Fruit fly (Drosophila melanogaster): Measurements from ENCODE around the gene CG8664.

CG8664 gene

DNA sequence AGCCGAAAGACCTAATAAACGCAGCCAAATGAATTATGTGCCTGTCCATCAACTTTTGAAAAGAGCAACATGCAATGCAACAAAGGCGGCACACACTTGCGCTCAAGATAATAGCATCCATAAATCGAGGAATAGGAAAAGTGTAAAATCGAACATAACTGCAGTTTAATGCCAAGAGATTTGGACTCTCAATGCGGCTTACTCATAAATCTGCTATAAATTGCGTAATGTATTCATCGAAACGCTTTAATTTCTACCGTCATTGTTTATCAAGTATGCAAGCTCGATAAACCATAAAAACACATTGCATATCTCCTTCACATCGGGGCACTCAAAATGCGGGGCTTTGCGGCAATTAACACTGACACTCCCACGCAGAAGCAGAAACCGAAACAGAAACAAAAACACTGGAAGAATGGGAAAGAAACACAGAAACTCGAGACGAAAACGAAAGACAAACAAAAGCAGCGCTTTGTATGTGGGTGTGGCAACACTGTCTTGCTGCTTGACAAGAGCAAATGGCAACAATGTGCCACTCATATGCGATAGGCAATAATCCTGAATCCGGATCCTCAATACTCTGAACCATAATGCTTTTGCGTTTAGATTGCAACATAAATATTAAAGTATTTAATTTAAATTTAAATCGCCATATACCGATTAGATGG is 15.5 kb upstream of the CG8664 start (continued):
- TF ChIP-seq CG14860 (GFP tag; IDR thresholded peaks at IDR 0.05; ENCODE audit: partially characterized antibody): no peak
- TF ChIP-seq zfh1 (GFP tag; IDR thresholded peaks at IDR 0.05): peak; percentile 58; the same call in 2 of the 3 replicates
- no peak for TF ChIP-seq gfzf (GFP tag; optimal IDR thresholded peaks at IDR 0.05)
- 0 out of 3 replicates have a peak, but pooled peaks have one; percentile 41 for TF ChIP-seq CG6791 (GFP tag; IDR thresholded peaks at IDR 0.05; ENCODE audit: partially characterized antibody)
- no peak for TF ChIP-seq z (GFP tag; IDR thresholded peaks at IDR 0.05)
- TF ChIP-seq oc (tag; optimal IDR thresholded peaks at IDR 0.05): peak; percentile 81
- no peak for TF ChIP-seq D19B (GFP tag; optimal IDR thresholded peaks at IDR 0.05)
- TF ChIP-seq CG2875 (GFP tag; optimal IDR thresholded peaks at IDR 0.05): peak; percentile 3
- peak; percentile 24; the same call in 1 of the 3 replicates for TF ChIP-seq row (GFP tag; IDR thresholded peaks at IDR 0.05)
- TF ChIP-seq CG17328 (GFP tag; IDR thresholded peaks at IDR 0.05): peak; percentile 53; the same call in 1 of the 2 replicates
- no peak for TF ChIP-seq prd (optimal IDR thresholded peaks at IDR 0.05)
- TF ChIP-seq prd (GFP tag; IDR thresholded peaks at IDR 0.05): peak; percentile 28; the same call in 1 of the 3 replicates
- no peak for TF ChIP-seq Gug (GFP tag; IDR thresholded peaks at IDR 0.05)
- TF ChIP-seq Stat92E (GFP tag; optimal IDR thresholded peaks at IDR 0.05): no peak
- TF ChIP-seq Xbp1 (GFP tag; optimal IDR thresholded peaks at IDR 0.05): peak; percentile 2
- TF ChIP-seq Bgb (GFP tag; IDR thresholded peaks at IDR 0.05; ENCODE audit: partially characterized antibody): no peak
- no peak for TF ChIP-seq Dip3 (GFP tag; optimal IDR thresholded peaks at IDR 0.05)
- peak; percentile 45 for TF ChIP-seq CG17359 (tag; optimal IDR thresholded peaks at IDR 0.05)
- TF ChIP-seq CG9727 (GFP tag; optimal IDR thresholded peaks at IDR 0.05): no peak
- peak; percentile 17 for TF ChIP-seq CG17829 (tag; optimal IDR thresholded peaks at IDR 0.05)
- TF ChIP-seq Hr51 (GFP tag; optimal IDR thresholded peaks at IDR 0.05): peak in 1 of 2 experiments; percentile 44
- TF ChIP-seq CG4617 (GFP tag; optimal IDR thresholded peaks at IDR 0.05; ENCODE audit: borderline replicate concordance): no peak
- TF ChIP-seq chinmo (GFP tag; IDR thresholded peaks at IDR 0.05; ENCODE audit: partially characterized antibody): no peak
- peak; percentile 72 for TF ChIP-seq Med (GFP tag)
- no peak for TF ChIP-seq CG32772 (GFP tag; IDR thresholded peaks at IDR 0.05)
- TF ChIP-seq CG3847 (GFP tag; IDR thresholded peaks at IDR 0.05): no peak
- TF ChIP-seq MBD-R2 (GFP tag; IDR thresholded peaks at IDR 0.05): no peak
- peak; percentile 28; the same call in 1 of the 2 replicates for TF ChIP-seq vvl (GFP tag; IDR thresholded peaks at IDR 0.05)
- peak; percentile 23 for TF ChIP-seq tap (tag; optimal IDR thresholded peaks at IDR 0.05)
- peak; percentile 15 for TF ChIP-seq pfk (GFP tag; optimal IDR thresholded peaks at IDR 0.05)
- TF ChIP-seq sens (GFP tag): peak; percentile 75
- TF ChIP-seq CG10366 (GFP tag; IDR thresholded peaks at IDR 0.05): 0 out of 2 replicates have a peak, but pooled peaks have one; percentile 34
- no peak for TF ChIP-seq D (optimal IDR thresholded peaks at IDR 0.05)
- peak; percentile 28 for TF ChIP-seq D (GFP tag; optimal IDR thresholded peaks at IDR 0.05)
- peak; percentile 70 for TF ChIP-seq gcm (GFP tag; optimal IDR thresholded peaks at IDR 0.05)
- TF ChIP-seq Deaf1 (tag; optimal IDR thresholded peaks at IDR 0.05): no peak
- TF ChIP-seq CG13123 (GFP tag; optimal IDR thresholded peaks at IDR 0.05): no peak
- TF ChIP-seq CG11695 (GFP tag; IDR thresholded peaks at IDR 0.05): peak; percentile 28; the same call in 1 of the 3 replicates
- no peak for TF ChIP-seq CG1024 (GFP tag; IDR thresholded peaks at IDR 0.05)
- no peak for TF ChIP-seq CG8290 (GFP tag; optimal IDR thresholded peaks at IDR 0.05)
- peak in 1 of 2 experiments; percentile 44 for TF ChIP-seq CG8290 (tag; optimal IDR thresholded peaks at IDR 0.05)
- no peak for TF ChIP-seq CG9876 (GFP tag; optimal IDR thresholded peaks at IDR 0.05)
- peak; percentile 7 for TF ChIP-seq CG18262 (tag; optimal IDR thresholded peaks at IDR 0.05)
- TF ChIP-seq ewg (GFP tag; optimal IDR thresholded peaks at IDR 0.05): peak; percentile 9
- TF ChIP-seq CG10431 (GFP tag; optimal IDR thresholded peaks at IDR 0.05): no peak
- TF ChIP-seq Pdp1 (GFP tag; optimal IDR thresholded peaks at IDR 0.05): peak in 1 of 2 experiments; percentile 30
- no peak for TF ChIP-seq sc (optimal IDR thresholded peaks at IDR 0.05)
- TF ChIP-seq sc (GFP tag; optimal IDR thresholded peaks at IDR 0.05): peak; percentile 10
- TF ChIP-seq CG1529 (GFP tag; optimal IDR thresholded peaks at IDR 0.05): peak; percentile 25
